Fruit fly (Drosophila melanogaster): ENCODE data around the gene Prosalpha6T.

Gene Prosalpha6T

DNA sequence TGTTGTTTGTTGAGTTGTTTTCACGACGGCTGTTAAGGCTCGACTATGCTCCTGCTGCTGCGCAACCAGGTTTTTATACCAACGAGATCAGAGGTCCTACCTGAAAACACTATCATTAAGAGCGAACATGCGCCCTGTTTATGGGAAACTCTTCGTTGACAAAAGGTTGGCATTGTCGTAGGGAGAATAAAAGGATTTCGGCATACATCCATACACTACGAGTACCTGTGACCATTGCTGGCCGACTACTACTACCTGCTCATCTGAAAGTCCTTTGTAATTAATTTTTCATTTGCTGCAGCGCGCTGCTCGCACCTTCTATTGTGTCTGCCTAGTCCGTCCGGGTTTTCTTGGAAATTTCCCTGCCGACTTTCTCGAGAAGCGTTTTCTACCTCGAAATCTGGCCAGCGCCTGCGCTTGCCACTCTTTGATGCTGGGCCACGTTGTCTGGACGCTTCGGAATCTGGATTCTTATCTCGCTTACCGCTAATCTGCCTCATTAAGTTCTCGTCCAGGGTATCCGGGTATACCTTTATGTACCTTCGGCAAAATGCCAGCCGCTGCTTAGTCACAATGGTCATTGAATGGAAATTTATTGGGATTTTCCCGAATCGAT, 6.5 kb upstream of the Prosalpha6T start, which contains the start of gene CG15480:
Gene CG15480, minus strand, starts transcription at position 51 of the 616 bp plus-strand sequence.
- TF ChIP-seq pad (GFP tag; optimal IDR thresholded peaks at IDR 0.05) (no peak), Clk (GFP tag; optimal IDR thresholded peaks at IDR 0.05) (no peak), cnc (optimal IDR thresholded peaks at IDR 0.05) (no peak), CG5204 (GFP tag; optimal IDR thresholded peaks at IDR 0.05) (no peak), toe (GFP tag; optimal IDR thresholded peaks at IDR 0.05) (no peak), CG14711 (tag; optimal IDR thresholded peaks at IDR 0.05) (no peak), CG1620 (GFP tag; optimal IDR thresholded peaks at IDR 0.05) (no peak), Mnt (GFP tag; optimal IDR thresholded peaks at IDR 0.05) (no peak), CG7101 (tag; optimal IDR thresholded peaks at IDR 0.05) (no peak), CG7045 (GFP tag; optimal IDR thresholded peaks at IDR 0.05) (no peak), cic (GFP tag; optimal IDR thresholded peaks at IDR 0.05) (no peak)

DNA sequence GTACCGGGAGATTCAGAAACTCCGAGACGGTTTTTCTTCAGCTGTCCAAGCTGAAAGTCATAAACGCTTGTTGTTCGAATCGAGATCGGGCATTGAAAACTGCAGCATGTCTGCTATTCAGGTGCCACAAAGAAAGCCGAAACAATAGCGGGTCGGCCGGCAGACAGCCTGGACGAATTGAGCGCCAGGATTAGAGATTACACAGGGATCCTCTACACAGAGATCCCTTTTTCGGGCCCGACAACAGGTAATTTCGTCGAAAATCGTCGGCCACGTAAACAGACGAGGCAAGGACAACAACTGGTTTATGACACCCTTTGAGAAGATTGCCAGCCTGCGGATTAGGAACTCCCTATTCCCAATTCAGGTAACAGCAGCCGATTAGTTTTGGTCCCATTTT, 4.6 kb upstream of the Prosalpha6T start, which contains the start of gene CG16813:
Gene CG16813, plus strand, starts transcription at position 288 of the 400 bp plus-strand sequence.
- no peak for TF ChIP-seq ovo (GFP tag; optimal IDR thresholded peaks at IDR 0.05)
- no peak for TF ChIP-seq Clk (GFP tag; optimal IDR thresholded peaks at IDR 0.05)
- no peak for TF ChIP-seq CG33017 (tag; optimal IDR thresholded peaks at IDR 0.05)
- TF ChIP-seq CG5204 (GFP tag; optimal IDR thresholded peaks at IDR 0.05): no peak
- no peak for TF ChIP-seq cic (GFP tag; optimal IDR thresholded peaks at IDR 0.05)
- TF ChIP-seq kay (GFP tag; ENCODE audit: borderline replicate concordance): no peak
- no peak for TF ChIP-seq CG7101 (tag; optimal IDR thresholded peaks at IDR 0.05)
- no peak for TF ChIP-seq bab1 (GFP tag; optimal IDR thresholded peaks at IDR 0.05)
- TF ChIP-seq Hr96 (GFP tag; optimal IDR thresholded peaks at IDR 0.05): no peak
- no peak for TF ChIP-seq Crg-1 (GFP tag; optimal IDR thresholded peaks at IDR 0.05)
- TF ChIP-seq CG14711 (tag; optimal IDR thresholded peaks at IDR 0.05): no peak
- no peak for TF ChIP-seq CG7045 (GFP tag; optimal IDR thresholded peaks at IDR 0.05)
- TF ChIP-seq CG11617 (GFP tag; optimal IDR thresholded peaks at IDR 0.05): no peak
- TF ChIP-seq CG1620 (GFP tag; optimal IDR thresholded peaks at IDR 0.05): no peak
- TF ChIP-seq pad (GFP tag; optimal IDR thresholded peaks at IDR 0.05): no peak
- no peak for TF ChIP-seq CG12768 (GFP tag; optimal IDR thresholded peaks at IDR 0.05)
- TF ChIP-seq cnc (optimal IDR thresholded peaks at IDR 0.05): no peak

DNA sequence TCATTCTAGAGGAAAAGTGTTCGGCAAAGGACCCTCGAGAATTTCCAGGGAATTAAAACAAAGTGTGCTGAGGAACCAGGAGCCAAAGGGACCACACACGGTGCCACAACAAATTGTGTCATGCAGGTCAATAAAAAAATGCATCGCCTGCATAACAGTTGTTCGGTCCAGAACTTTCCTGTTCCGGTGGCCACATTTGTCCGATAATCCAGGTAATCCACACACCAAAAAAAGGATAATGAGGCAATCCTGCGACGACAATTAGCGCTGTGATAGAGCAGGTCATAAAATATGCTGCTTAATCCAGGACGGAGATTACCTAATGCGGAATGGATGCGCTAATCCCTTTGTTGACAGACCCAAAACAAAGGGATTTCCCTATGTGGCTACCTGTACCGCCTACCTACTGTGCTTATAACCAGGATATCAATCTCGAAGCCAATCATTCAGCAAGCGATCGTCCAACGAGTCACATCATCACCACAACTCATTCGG, 2.4 kb upstream of the Prosalpha6T start, which contains the start of gene CG16815:
Gene CG16815, plus strand, starts transcription at position 445 of the 495 bp plus-strand sequence.
- TF ChIP-seq CG1620 (GFP tag; optimal IDR thresholded peaks at IDR 0.05): no peak
- TF ChIP-seq CG33017 (tag; optimal IDR thresholded peaks at IDR 0.05): no peak
- no peak for TF ChIP-seq CG12768 (GFP tag; optimal IDR thresholded peaks at IDR 0.05)
- TF ChIP-seq kay (GFP tag; ENCODE audit: borderline replicate concordance): no peak
- no peak for TF ChIP-seq Clk (GFP tag; optimal IDR thresholded peaks at IDR 0.05)
- TF ChIP-seq CG14711 (tag; optimal IDR thresholded peaks at IDR 0.05): no peak
- no peak for TF ChIP-seq cic (GFP tag; optimal IDR thresholded peaks at IDR 0.05)
- TF ChIP-seq Mnt (GFP tag; optimal IDR thresholded peaks at IDR 0.05): no peak
- no peak for TF ChIP-seq bab1 (GFP tag; optimal IDR thresholded peaks at IDR 0.05)
- TF ChIP-seq CG5204 (GFP tag; optimal IDR thresholded peaks at IDR 0.05): no peak
- TF ChIP-seq pad (GFP tag; optimal IDR thresholded peaks at IDR 0.05): no peak
- no peak for TF ChIP-seq ovo (GFP tag; optimal IDR thresholded peaks at IDR 0.05)
- TF ChIP-seq Hr96 (GFP tag; optimal IDR thresholded peaks at IDR 0.05): no peak
- no peak for TF ChIP-seq CG11617 (GFP tag; optimal IDR thresholded peaks at IDR 0.05)
- no peak for TF ChIP-seq toe (GFP tag; optimal IDR thresholded peaks at IDR 0.05)
- TF ChIP-seq tj (GFP tag; optimal IDR thresholded peaks at IDR 0.05): no peak
- TF ChIP-seq Crg-1 (GFP tag; optimal IDR thresholded peaks at IDR 0.05): no peak
- TF ChIP-seq CG7045 (GFP tag; optimal IDR thresholded peaks at IDR 0.05): no peak

DNA sequence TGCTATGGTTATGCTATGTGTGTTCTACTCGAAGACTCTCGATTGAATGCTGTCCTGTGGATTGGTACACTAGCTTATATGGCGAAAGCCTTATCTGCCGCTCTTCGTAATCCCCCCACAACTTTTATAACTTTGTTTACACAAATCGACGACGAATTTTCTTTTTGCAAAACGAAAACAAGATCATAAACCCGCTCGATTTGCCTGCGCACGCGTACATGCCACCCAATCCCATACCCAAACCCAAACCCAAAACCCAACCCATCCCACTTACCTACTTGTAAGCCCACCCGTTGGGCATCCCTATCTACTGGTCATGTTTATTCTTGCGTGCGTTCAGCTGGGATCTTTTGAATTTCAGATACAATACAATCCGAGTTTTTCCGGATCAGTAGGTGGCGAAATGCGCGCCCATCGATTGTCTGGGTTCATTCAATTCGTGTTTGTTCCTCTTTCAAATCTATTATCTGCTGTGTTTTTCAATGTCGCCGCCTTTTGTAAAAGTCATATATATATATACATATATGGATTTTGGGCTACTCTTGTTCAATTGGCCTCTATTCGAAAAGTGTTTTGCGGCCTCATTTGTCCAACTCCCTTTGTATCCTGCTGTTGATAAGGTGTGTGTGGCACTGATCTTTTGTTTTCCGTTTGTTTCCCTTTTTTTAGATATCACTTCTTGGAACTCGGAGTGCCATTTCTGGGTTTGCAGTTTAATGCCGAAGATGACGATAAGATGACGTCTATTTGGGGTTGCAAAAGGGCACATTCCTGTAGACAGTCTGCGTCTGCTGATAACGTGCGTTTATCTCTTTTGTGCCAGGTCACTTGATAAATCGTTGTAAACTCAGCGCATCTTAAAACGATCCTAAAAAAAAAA, 3.0 kb downstream of the Prosalpha6T start, which contains the start of gene Mabi:
Gene Mabi, minus strand, starts transcription at position 51 of the 880 bp plus-strand sequence.
- TF ChIP-seq CG1620 (GFP tag; optimal IDR thresholded peaks at IDR 0.05) (no peak), kay (GFP tag; ENCODE audit: borderline replicate concordance) (no peak), Mnt (GFP tag; optimal IDR thresholded peaks at IDR 0.05) (no peak)

DNA sequence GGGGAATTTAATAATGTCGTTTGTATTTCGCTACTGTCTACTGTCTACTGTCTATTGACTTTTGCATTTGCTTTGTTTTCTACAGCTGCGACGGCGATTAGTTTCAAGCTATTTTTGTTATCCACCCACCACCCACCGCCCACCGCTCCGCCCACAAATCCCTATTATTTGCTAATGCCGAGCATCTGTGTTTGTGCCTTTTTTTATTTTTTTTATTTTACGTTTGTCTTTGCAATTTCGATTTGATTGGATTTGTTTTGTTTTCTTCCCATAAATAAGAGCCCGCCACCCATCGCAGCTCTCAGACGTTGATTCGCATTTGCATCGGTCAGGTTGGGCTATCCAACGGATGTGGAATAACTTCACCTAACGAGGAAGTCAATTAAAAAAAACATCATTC, 4.4 kb downstream of the Prosalpha6T start, which contains the start of gene Jhbp14:
Gene Jhbp14, plus strand, starts transcription at position 301 of the 400 bp plus-strand sequence.
- TF ChIP-seq Crg-1 (GFP tag; optimal IDR thresholded peaks at IDR 0.05): no peak

DNA sequence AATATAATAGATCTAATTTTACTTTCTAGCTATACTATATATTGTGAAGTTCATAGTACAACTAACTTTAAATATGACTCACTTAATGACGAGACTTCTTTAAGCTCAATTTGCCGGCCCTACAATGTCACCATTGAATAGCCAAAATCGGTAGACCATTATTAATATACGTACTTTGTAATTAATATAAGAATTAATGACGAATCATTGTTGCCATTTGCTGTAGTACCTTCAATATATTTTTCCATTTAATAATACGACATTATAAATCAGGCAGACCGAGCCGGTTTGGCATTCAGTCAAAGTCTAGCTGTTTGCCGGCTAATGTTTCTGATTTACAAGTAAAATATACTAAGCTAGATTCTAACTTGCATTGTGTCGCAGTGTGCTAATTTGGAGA, 7.8 kb downstream of the Prosalpha6T start, which contains the start of gene Jhbp13:
Gene Jhbp13, plus strand, starts transcription at position 301 of the 400 bp plus-strand sequence.
- TF ChIP-seq pad (GFP tag; optimal IDR thresholded peaks at IDR 0.05) (no peak), ovo (GFP tag; optimal IDR thresholded peaks at IDR 0.05) (no peak), Mnt (GFP tag; optimal IDR thresholded peaks at IDR 0.05) (no peak), Crg-1 (GFP tag; optimal IDR thresholded peaks at IDR 0.05) (no peak), Clk (GFP tag; optimal IDR thresholded peaks at IDR 0.05) (no peak), cic (GFP tag; optimal IDR thresholded peaks at IDR 0.05) (no peak), kay (GFP tag; ENCODE audit: borderline replicate concordance) (peak; percentile 45)

Measured in whole organism, adult.